Worm (Caenorhabditis elegans): ENCODE data around the gene W02G9.4.

Gene W02G9.4

ce11 chrV:2652557-2653133 is 14.1 kb upstream of the W02G9.4 start, which contains the start of the genes W02H5.8 and angl-1:
Gene W02H5.8, minus strand, starts transcription at chrV:2652657.
Gene angl-1, plus strand, starts transcription at chrV:2653083.
- TF ChIP-seq elt-1 (tag; optimal IDR thresholded peaks at IDR 0.05) (no peak), lsy-2 (tag; optimal IDR thresholded peaks at IDR 0.05) (no peak), blmp-1 (tag; optimal IDR thresholded peaks at IDR 0.05; ENCODE audit: insufficient read depth) (no peak)

- TF ChIP-seq sem-4 (tag; optimal IDR thresholded peaks at IDR 0.05) (no peak), sma-3 (GFP tag; optimal IDR thresholded peaks at IDR 0.05) (no peak), nhr-129 (tag; optimal IDR thresholded peaks at IDR 0.05) (no peak), sma-9 (GFP tag; optimal IDR thresholded peaks at IDR 0.05) (no peak), sma-9 (tag; optimal IDR thresholded peaks at IDR 0.05) (no peak), nhr-21 (tag; optimal IDR thresholded peaks at IDR 0.05) (no peak), lin-13 (GFP tag; optimal IDR thresholded peaks at IDR 0.05) (no peak), ztf-11 (tag; optimal IDR thresholded peaks at IDR 0.05) (no peak), skn-1 (tag; optimal IDR thresholded peaks at IDR 0.05) (no peak), nhr-12 (tag; optimal IDR thresholded peaks at IDR 0.05) (no peak)
Observed at ce11 chrV:2656159-2656558, 10.5 kb upstream of the W02G9.4 start.

ce11 chrV:2657682-2658081 is 9.0 kb upstream of the W02G9.4 start:
- TF ChIP-seq crh-2 (tag; optimal IDR thresholded peaks at IDR 0.05), result peak; percentile 16
- TF ChIP-seq mdl-1 (tag; optimal IDR thresholded peaks at IDR 0.05), result no peak
- TF ChIP-seq gmeb-1 (tag; optimal IDR thresholded peaks at IDR 0.05), result peak; percentile 35
- peak; percentile 17 for TF ChIP-seq C34F6.9 (tag; optimal IDR thresholded peaks at IDR 0.05)
- no peak for TF ChIP-seq ceh-16 (tag; optimal IDR thresholded peaks at IDR 0.05)
- TF ChIP-seq peb-1 (tag; optimal IDR thresholded peaks at IDR 0.05), result no peak
- peak in 1 of 2 experiments; percentile 46 for TF ChIP-seq lsy-2 (tag; optimal IDR thresholded peaks at IDR 0.05)
- peak; percentile 22 for TF ChIP-seq unc-55 (GFP tag; optimal IDR thresholded peaks at IDR 0.05)
- TF ChIP-seq ama-1 (optimal IDR thresholded peaks at IDR 0.05), result no peak

ce11 chrV:2660457-2660856 is 6.2 kb upstream of the W02G9.4 start:
- TF ChIP-seq sma-9 (GFP tag; optimal IDR thresholded peaks at IDR 0.05) (no peak), sma-9 (tag; optimal IDR thresholded peaks at IDR 0.05) (no peak), nhr-6 (tag; optimal IDR thresholded peaks at IDR 0.05) (no peak), skn-1 (tag; optimal IDR thresholded peaks at IDR 0.05) (no peak), aly-2 (tag; optimal IDR thresholded peaks at IDR 0.05) (no peak), ztf-11 (tag; optimal IDR thresholded peaks at IDR 0.05) (no peak), mdl-1 (tag; optimal IDR thresholded peaks at IDR 0.05) (no peak), nhr-12 (tag; optimal IDR thresholded peaks at IDR 0.05) (no peak), ztf-1 (GFP tag; conservative IDR thresholded peaks at IDR 0.05) (no peak), ceh-16 (tag; optimal IDR thresholded peaks at IDR 0.05) (no peak), F13H6.1 (tag; optimal IDR thresholded peaks at IDR 0.05) (no peak), snpc-4 (tag; optimal IDR thresholded peaks at IDR 0.05) (no peak), nhr-11 (tag; optimal IDR thresholded peaks at IDR 0.05) (no peak), alr-1 (tag; optimal IDR thresholded peaks at IDR 0.05) (no peak), lsy-2 (tag; optimal IDR thresholded peaks at IDR 0.05) (no peak), peb-1 (tag; optimal IDR thresholded peaks at IDR 0.05) (no peak)

ce11 chrV:2664525-2665053 is 2.1 kb upstream of the W02G9.4 start, which contains the start of gene ndx-2:
Gene ndx-2, minus strand, starts transcription at chrV:2665003.
- TF ChIP-seq unc-55 (GFP tag; optimal IDR thresholded peaks at IDR 0.05), result no peak
- TF ChIP-seq nhr-129 (tag; optimal IDR thresholded peaks at IDR 0.05), result no peak
- peak; percentile 14 for TF ChIP-seq fos-1 (tag; optimal IDR thresholded peaks at IDR 0.05)
- no peak for TF ChIP-seq skn-1 (tag; optimal IDR thresholded peaks at IDR 0.05)
- TF ChIP-seq ama-1 (optimal IDR thresholded peaks at IDR 0.05), result no peak
- no peak for TF ChIP-seq nhr-21 (tag; optimal IDR thresholded peaks at IDR 0.05)

- TF ChIP-seq egl-27 (tag; optimal IDR thresholded peaks at IDR 0.05) (no peak), nhr-25 (tag; optimal IDR thresholded peaks at IDR 0.05) (peak; percentile 28)
Observed at ce11 chrV:2671155-2671554, 4.5 kb downstream of the W02G9.4 start, which contains the start of gene kel-8. Gene kel-8, plus strand, starts transcription at chrV:2671455.
